Fruit fly (Drosophila melanogaster) whole organism, prepupa: ENCODE data around the gene Or98a.

Source experiments
- Blimp-1 ChIP-seq: fragments of 200-800 bp; sonication (Bioruptor generic); optimal IDR thresholded peaks from 3 replicates; lab custom pipeline; 2017; ENCODE audit warnings: missing biosample characterization, missing genetic modification characterization, mild to moderate bottlenecking, moderate library complexity, missing genetic modification reagents
- CG10631 ChIP-seq: fragments of 200-800 bp; sonication (Bioruptor generic); optimal IDR thresholded peaks from 2 replicates; lab custom pipeline; 2016; ENCODE audit warnings: missing biosample characterization, missing genetic modification characterization
- CG10669 ChIP-seq: fragments of 200-800 bp; sonication (Bioruptor generic); optimal IDR thresholded peaks from 3 replicates; lab custom pipeline; 2018; ENCODE audit warnings: missing biosample characterization, mild to moderate bottlenecking, missing genetic modification characterization, moderate library complexity
- CG11294 ChIP-seq: fragments of 200-800 bp; sonication (Bioruptor generic); IDR thresholded peaks from 2 replicates; pipeline ENCODE4 v1.3.6; 2022; ENCODE audit warnings: missing biosample characterization, missing genetic modification characterization
- CG11762 ChIP-seq: fragments of 200-800 bp; sonication (Bioruptor generic); optimal IDR thresholded peaks from 3 replicates; lab custom pipeline; 2016; ENCODE audit warnings: missing biosample characterization, missing genetic modification characterization; ENCODE audit not compliant: insufficient read depth
- CG11902 ChIP-seq: fragments of 200-800 bp; sonication (Bioruptor generic); optimal IDR thresholded peaks from 3 replicates; lab custom pipeline; 2016; ENCODE audit warnings: missing biosample characterization, missing genetic modification characterization
- CG15336 ChIP-seq: fragments of 200-800 bp; sonication (Bioruptor generic); IDR thresholded peaks from 2 replicates; pipeline ENCODE4 v1.3.6; 2022; ENCODE audit warnings: missing biosample characterization, missing genetic modification characterization
- CG16779 ChIP-seq: fragments of 200-800 bp; sonication (Bioruptor generic); optimal IDR thresholded peaks from 3 replicates; lab custom pipeline; 2017; ENCODE audit warnings: missing biosample characterization, mild to moderate bottlenecking, missing genetic modification characterization
- CG3032 ChIP-seq: fragments of 200-800 bp; optimal IDR thresholded peaks from 2 replicates; lab custom pipeline; 2019; ENCODE audit warnings: missing biosample characterization, mild to moderate bottlenecking, missing genetic modification characterization, moderate library complexity
- CG31627 ChIP-seq: fragments of 200-800 bp; sonication (Bioruptor generic); optimal IDR thresholded peaks from 3 replicates; lab custom pipeline; 2016; ENCODE audit warnings: missing biosample characterization, missing genetic modification characterization
- CG32006 ChIP-seq: fragments of 200-800 bp; sonication (Bioruptor generic); optimal IDR thresholded peaks from 3 replicates; lab custom pipeline; 2017; ENCODE audit warnings: missing biosample characterization, mild to moderate bottlenecking, missing genetic modification characterization
- CG34406 ChIP-seq: fragments of 200-800 bp; sonication (Bioruptor generic); optimal IDR thresholded peaks from 3 replicates; lab custom pipeline; 2016; ENCODE audit warnings: missing biosample characterization, missing genetic modification characterization
- CG3919 ChIP-seq: fragments of 200-800 bp; sonication (Bioruptor generic); optimal IDR thresholded peaks from 3 replicates; lab custom pipeline; 2016; ENCODE audit warnings: missing biosample characterization, missing genetic modification characterization
- CG4318 ChIP-seq: fragments of 200-800 bp; sonication (Bioruptor generic); optimal IDR thresholded peaks from 3 replicates; lab custom pipeline; 2017; ENCODE audit warnings: missing biosample characterization, mild to moderate bottlenecking, missing genetic modification characterization
- CG6163 ChIP-seq: fragments of 200-800 bp; sonication (Bioruptor generic); IDR thresholded peaks from 3 replicates; pipeline ENCODE4 v1.3.6; 2022; ENCODE audit warnings: missing biosample characterization, missing genetic modification characterization
- CG6792 ChIP-seq: fragments of 200-800 bp; sonication (Bioruptor generic); optimal IDR thresholded peaks from 3 replicates; lab custom pipeline; 2016; ENCODE audit warnings: missing biosample characterization, missing genetic modification characterization
- CG6808 ChIP-seq: fragments of 200-800 bp; sonication (Bioruptor generic); optimal IDR thresholded peaks from 3 replicates; lab custom pipeline; 2017; ENCODE audit warnings: missing biosample characterization, missing genetic modification characterization, mild to moderate bottlenecking, moderate library complexity, missing genetic modification reagents
- CG6854 ChIP-seq: fragments of 200-800 bp; sonication (Bioruptor generic); optimal IDR thresholded peaks from 2 replicates; lab custom pipeline; 2017; ENCODE audit warnings: missing biosample characterization, mild to moderate bottlenecking, missing genetic modification characterization
- CG8119 ChIP-seq: fragments of 200-800 bp; sonication (Bioruptor generic); IDR thresholded peaks from 3 replicates; pipeline ENCODE4 v1.3.6; 2022; ENCODE audit warnings: missing biosample characterization, missing genetic modification characterization
- CG8319 ChIP-seq: fragments of 200-800 bp; sonication (Bioruptor generic); optimal IDR thresholded peaks from 3 replicates; lab custom pipeline; 2016; ENCODE audit warnings: missing biosample characterization, missing genetic modification characterization
- CG8632 ChIP-seq: fragments of 200-800 bp; sonication (Bioruptor generic); optimal IDR thresholded peaks from 3 replicates; lab custom pipeline; 2016; ENCODE audit warnings: missing biosample characterization, missing genetic modification characterization
- CG9139 ChIP-seq: fragments of 200-800 bp; sonication (Bioruptor generic); optimal IDR thresholded peaks from 3 replicates; lab custom pipeline; 2017; ENCODE audit warnings: missing biosample characterization, mild to moderate bottlenecking, missing genetic modification characterization
- Eip93F ChIP-seq: fragments of 200-800 bp; sonication (Bioruptor generic); optimal IDR thresholded peaks from 2 replicates; lab custom pipeline; 2016; ENCODE audit warnings: missing biosample characterization, mild to moderate bottlenecking, missing genetic modification characterization
- Ets96B ChIP-seq: fragments of 200-800 bp; optimal IDR thresholded peaks from 2 replicates; lab custom pipeline; 2019; ENCODE audit warnings: missing biosample characterization, mild to moderate bottlenecking, missing genetic modification characterization, moderate library complexity
- Hr39 ChIP-seq: fragments of 200-800 bp; sonication (Bioruptor generic); optimal IDR thresholded peaks from 2 replicates; lab custom pipeline; 2016; ENCODE audit warnings: missing biosample characterization, missing genetic modification characterization
- Hr4 ChIP-seq: fragments of 200-800 bp; sonication (Bioruptor generic); optimal IDR thresholded peaks from 3 replicates; lab custom pipeline; 2016; ENCODE audit warnings: missing biosample characterization, missing genetic modification characterization
- Met ChIP-seq: fragments of 200-800 bp; sonication (Bioruptor generic); optimal IDR thresholded peaks from 3 replicates; lab custom pipeline; 2016; ENCODE audit warnings: missing biosample characterization, missing genetic modification characterization
- OdsH ChIP-seq: fragments of 200-800 bp; sonication (Bioruptor generic); optimal IDR thresholded peaks from 3 replicates; lab custom pipeline; 2016; ENCODE audit warnings: missing biosample characterization, missing genetic modification characterization
- Sox102F ChIP-seq: fragments of 200-800 bp; sonication (Bioruptor generic); optimal IDR thresholded peaks from 2 replicates; lab custom pipeline; 2016; ENCODE audit warnings: missing biosample characterization, mild to moderate bottlenecking, missing genetic modification characterization
- Sox15 ChIP-seq: fragments of 200-800 bp; sonication (Bioruptor generic); optimal IDR thresholded peaks from 3 replicates; lab custom pipeline; 2016; ENCODE audit warnings: missing biosample characterization, missing genetic modification characterization
- dac ChIP-seq: fragments of 200-800 bp; sonication (Bioruptor generic); optimal IDR thresholded peaks from 2 replicates; lab custom pipeline; 2017; ENCODE audit warnings: missing biosample characterization, mild to moderate bottlenecking, missing genetic modification characterization
- dsx ChIP-seq: fragments of 200-800 bp; optimal IDR thresholded peaks from 3 replicates; lab custom pipeline; 2019; ENCODE audit warnings: missing biosample characterization, mild to moderate bottlenecking, missing genetic modification characterization, moderate library complexity; ENCODE audit not compliant: poor library complexity, severe bottlenecking
- fd59A ChIP-seq: fragments of 200-800 bp; sonication (Bioruptor generic); optimal IDR thresholded peaks from 2 replicates; lab custom pipeline; 2017; ENCODE audit warnings: missing biosample characterization, mild to moderate bottlenecking, missing genetic modification characterization, missing genetic modification reagents
- fd85E ChIP-seq: fragments of 200-800 bp; sonication (Bioruptor generic); optimal IDR thresholded peaks from 3 replicates; lab custom pipeline; 2016; ENCODE audit warnings: missing biosample characterization, missing genetic modification characterization
- fkh ChIP-seq: fragments of 200-800 bp; sonication (Bioruptor generic); optimal IDR thresholded peaks from 3 replicates; lab custom pipeline; 2017; ENCODE audit warnings: missing biosample characterization, mild to moderate bottlenecking, missing genetic modification characterization, moderate library complexity
- lz ChIP-seq: fragments of 200-800 bp; sonication (Bioruptor generic); optimal IDR thresholded peaks from 3 replicates; lab custom pipeline; 2016; ENCODE audit warnings: missing biosample characterization, missing genetic modification characterization
- pdm3 ChIP-seq: fragments of 200-800 bp; sonication (Bioruptor generic); optimal IDR thresholded peaks from 3 replicates; lab custom pipeline; 2016; ENCODE audit warnings: missing biosample characterization, missing genetic modification characterization
- salr ChIP-seq, 2 experiments: fragments of 200-800 bp; sonication (Bioruptor generic); optimal IDR thresholded peaks; 3 replicates each; lab custom pipeline; 2016 to 2018; ENCODE audit warnings: missing biosample characterization in 2 of 2, missing genetic modification characterization in 2 of 2, mild to moderate bottlenecking in 1 of 2
- spab ChIP-seq: fragments of 200-800 bp; sonication (Bioruptor generic); optimal IDR thresholded peaks from 2 replicates; lab custom pipeline; 2017; ENCODE audit warnings: missing biosample characterization, mild to moderate bottlenecking, missing genetic modification characterization, missing genetic modification reagents
- ss ChIP-seq, 2 experiments: fragments of 200-800 bp; sonication (Bioruptor generic); optimal IDR thresholded peaks; 2 replicates in 1 of 2; 3 replicates in 1 of 2; lab custom pipeline; 2017 to 2018; ENCODE audit warnings: mild to moderate bottlenecking in 2 of 2, missing biosample characterization in 2 of 2, missing genetic modification characterization in 2 of 2, moderate library complexity in 1 of 2
- svp ChIP-seq: fragments of 200-800 bp; sonication (Bioruptor generic); peaks from one replicate; lab custom pipeline; 2016; ENCODE audit warnings: missing biosample characterization, missing genetic modification characterization
- topi ChIP-seq: fragments of 200-800 bp; sonication (Bioruptor generic); optimal IDR thresholded peaks from 3 replicates; lab custom pipeline; 2016; ENCODE audit warnings: missing biosample characterization, missing genetic modification characterization

Gene Or98a

dm6 chr3R:27845650-27846049 is at the start of gene Or98a:
Gene Or98a, plus strand, starts transcription at chr3R:27845950.
- TF ChIP-seq CG10631 (no peak), Eip93F (GFP tag; lab: Kevin White, UChicago) (no peak), dac (GFP tag; lab: Kevin White, UChicago) (no peak)

dm6 chr3R:27813251-27813650 is 32.5 kb upstream of the Or98a start:
- TF ChIP-seq CG6854 (no peak), CG10669 (GFP tag; lab: Kevin White, UChicago) (no peak), CG32006 (no peak), CG4318 (GFP tag; lab: Kevin White, UChicago) (no peak), Sox15 (GFP tag; lab: Kevin White, UChicago) (no peak), pdm3 (GFP tag; lab: Kevin White, UChicago) (no peak), ss (GFP tag; optimal IDR thresholded peaks at IDR 0.05; lab: Kevin White, UChicago) (no peak), CG31627 (GFP tag; lab: Kevin White, UChicago) (no peak), CG16779 (tag; lab: Kevin White, UChicago) (no peak), Blimp-1 (GFP tag; lab: Kevin White, UChicago) (no peak)

- TF ChIP-seq topi (peak; percentile 27), svp (GFP tag; lab: Kevin White, UChicago) (peak; percentile 72), CG6792 (GFP tag; lab: Kevin White, UChicago) (peak; percentile 7), fkh (GFP tag; lab: Kevin White, UChicago) (peak; percentile 26), CG15336 (GFP tag; lab: Robert Waterston, UW) (no peak), lz (peak; percentile 2)
Observed at dm6 chr3R:27826188-27826587, 19.6 kb upstream of the Or98a start.

- TF ChIP-seq salr (GFP tag; optimal IDR thresholded peaks at IDR 0.05; lab: Kevin White, UChicago), result no peak
- no peak for TF ChIP-seq Hr39 (GFP tag; lab: Kevin White, UChicago)
- no peak for TF ChIP-seq Met
- no peak for TF ChIP-seq fd59A
- no peak for TF ChIP-seq CG6792 (GFP tag; lab: Kevin White, UChicago)
- no peak for TF ChIP-seq Hr4
- no peak for TF ChIP-seq CG3919
- no peak for TF ChIP-seq ss (GFP tag; optimal IDR thresholded peaks at IDR 0.05; lab: Kevin White, UChicago)
- no peak for TF ChIP-seq dsx (GFP tag; lab: Kevin White, UChicago)
- no peak for TF ChIP-seq lz
- no peak for TF ChIP-seq CG8319 (GFP tag; lab: Kevin White, UChicago)
- TF ChIP-seq CG8119 (GFP tag; lab: Robert Waterston, UW), result no peak
- no peak for TF ChIP-seq OdsH (GFP tag; lab: Kevin White, UChicago)
Observed at dm6 chr3R:27843809-27844208, 1.9 kb upstream of the Or98a start.

dm6 chr3R:27872290-27872689 is 26.5 kb downstream of the Or98a start, which contains the start of gene CG12426:
Gene CG12426, minus strand, starts transcription at chr3R:27872390.
- TF ChIP-seq CG9139 (GFP tag; lab: Kevin White, UChicago), result no peak
- TF ChIP-seq fd85E (GFP tag; lab: Kevin White, UChicago), result no peak
- no peak for TF ChIP-seq CG3032 (tag; lab: Kevin White, UChicago)
- no peak for TF ChIP-seq CG10631
- TF ChIP-seq spab (GFP tag; lab: Kevin White, UChicago), result no peak

- no peak for TF ChIP-seq Ets96B (tag; lab: Kevin White, UChicago)
- no peak for TF ChIP-seq CG32006
- no peak for TF ChIP-seq CG10669 (GFP tag; lab: Kevin White, UChicago)
- TF ChIP-seq CG6163, result no peak
- no peak for TF ChIP-seq spab (GFP tag; lab: Kevin White, UChicago)
- no peak for TF ChIP-seq CG4318 (GFP tag; lab: Kevin White, UChicago)
- TF ChIP-seq Sox102F (GFP tag; lab: Kevin White, UChicago), result no peak
- no peak for TF ChIP-seq CG11762
- TF ChIP-seq OdsH (GFP tag; lab: Kevin White, UChicago), result no peak
- no peak for TF ChIP-seq CG11294 (GFP tag; lab: Robert Waterston, UW)
- TF ChIP-seq pdm3 (GFP tag; lab: Kevin White, UChicago), result no peak
- no peak for TF ChIP-seq CG11902 (GFP tag; lab: Kevin White, UChicago)
- TF ChIP-seq salr (GFP tag; optimal IDR thresholded peaks at IDR 0.05; lab: Kevin White, UChicago), result no peak
- TF ChIP-seq CG3919, result no peak
- TF ChIP-seq CG6808, result no peak
- no peak for TF ChIP-seq CG34406
- no peak for TF ChIP-seq CG8632 (GFP tag; lab: Kevin White, UChicago)
- no peak for TF ChIP-seq fkh (GFP tag; lab: Kevin White, UChicago)
Observed at dm6 chr3R:27888110-27888509, 42.4 kb downstream of the Or98a start.
